Fruit fly (Drosophila melanogaster): ENCODE results near the gene CG5835.

CG5835 gene

dm6 chr3R:19163972-19164819 lies 10.7 kb upstream of the CG5835 start, which contains the start of gene sqz (continued):
- TF ChIP-seq Ets21C (GFP tag; optimal IDR thresholded peaks at IDR 0.05) (no peak), Eip93F (GFP tag; optimal IDR thresholded peaks at IDR 0.05) (peak; percentile 53), OdsH (GFP tag; optimal IDR thresholded peaks at IDR 0.05) (peak; percentile 30), CG7368 (GFP tag; optimal IDR thresholded peaks at IDR 0.05) (peak; percentile 38), CG10669 (GFP tag; optimal IDR thresholded peaks at IDR 0.05) (peak; percentile 72), ss (GFP tag; optimal IDR thresholded peaks at IDR 0.05) (peak; percentile 93), Sox102F (GFP tag; optimal IDR thresholded peaks at IDR 0.05) (peak; percentile 71), Sox15 (GFP tag; optimal IDR thresholded peaks at IDR 0.05) (no peak), Ets96B (tag; optimal IDR thresholded peaks at IDR 0.05) (peak; percentile 81), pdm3 (GFP tag; optimal IDR thresholded peaks at IDR 0.05) (peak; percentile 0), CG8319 (GFP tag; optimal IDR thresholded peaks at IDR 0.05) (no peak), CG8632 (GFP tag; optimal IDR thresholded peaks at IDR 0.05) (peak; percentile 66), CG3919 (GFP tag; optimal IDR thresholded peaks at IDR 0.05) (peak; percentile 63), CG11294 (GFP tag; IDR thresholded peaks at IDR 0.05) (peak; percentile 27; the same call in 1 of the 2 replicates), vri (GFP tag; optimal IDR thresholded peaks at IDR 0.05) (peak; percentile 71)

- TF ChIP-seq CG3032 (tag; optimal IDR thresholded peaks at IDR 0.05) (peak; percentile 83), spab (GFP tag; optimal IDR thresholded peaks at IDR 0.05) (no peak), pdm3 (GFP tag; optimal IDR thresholded peaks at IDR 0.05) (peak; percentile 88), CG11902 (GFP tag; optimal IDR thresholded peaks at IDR 0.05) (peak; percentile 65), eg (GFP tag; IDR thresholded peaks at IDR 0.05) (peak; percentile 90), CG9139 (GFP tag; optimal IDR thresholded peaks at IDR 0.05) (no peak), CG8119 (GFP tag; IDR thresholded peaks at IDR 0.05) (peak; percentile 73), Hr4 (GFP tag; optimal IDR thresholded peaks at IDR 0.05) (peak; percentile 87), CG4318 (GFP tag; optimal IDR thresholded peaks at IDR 0.05) (no peak), Smox (GFP tag; optimal IDR thresholded peaks at IDR 0.05) (peak; percentile 80), CG3919 (GFP tag; optimal IDR thresholded peaks at IDR 0.05) (peak; percentile 87), salr (GFP tag; optimal IDR thresholded peaks at IDR 0.05) (peak; percentile 44 to 74), topi (GFP tag; optimal IDR thresholded peaks at IDR 0.05) (peak; percentile 78), Sox15 (GFP tag; optimal IDR thresholded peaks at IDR 0.05) (peak; percentile 68), Ets96B (tag; optimal IDR thresholded peaks at IDR 0.05) (peak; percentile 78), Sox102F (GFP tag; optimal IDR thresholded peaks at IDR 0.05) (peak; percentile 81), lz (GFP tag; optimal IDR thresholded peaks at IDR 0.05) (peak; percentile 86), fd59A (GFP tag; optimal IDR thresholded peaks at IDR 0.05) (peak; percentile 23), OdsH (GFP tag; optimal IDR thresholded peaks at IDR 0.05) (peak; percentile 87), dac (GFP tag; optimal IDR thresholded peaks at IDR 0.05) (peak; percentile 62), Lpt (GFP tag; optimal IDR thresholded peaks at IDR 0.05) (peak; percentile 65), CG10631 (GFP tag; optimal IDR thresholded peaks at IDR 0.05) (peak; percentile 87), achi (GFP tag; optimal IDR thresholded peaks at IDR 0.05) (peak; percentile 77), Hr39 (GFP tag; optimal IDR thresholded peaks at IDR 0.05) (peak; percentile 89), fd85E (GFP tag; optimal IDR thresholded peaks at IDR 0.05) (peak; percentile 32), CG7368 (GFP tag; optimal IDR thresholded peaks at IDR 0.05) (peak; percentile 74), Met (GFP tag; optimal IDR thresholded peaks at IDR 0.05) (peak; percentile 80), CG6163 (GFP tag; IDR thresholded peaks at IDR 0.05) (peak; percentile 90; the same call in 2 of the 3 replicates), CG11294 (GFP tag; IDR thresholded peaks at IDR 0.05) (peak; percentile 38; the same call in 1 of the 2 replicates), Eip78C (GFP tag) (peak; percentile 92), net (GFP tag; optimal IDR thresholded peaks at IDR 0.05) (peak; percentile 76), fkh (GFP tag; optimal IDR thresholded peaks at IDR 0.05) (peak; percentile 95), CG31627 (GFP tag; optimal IDR thresholded peaks at IDR 0.05) (peak; percentile 88), CG6276 (GFP tag; optimal IDR thresholded peaks at IDR 0.05) (no peak), Sox14 (GFP tag; optimal IDR thresholded peaks at IDR 0.05) (peak; percentile 88), CG6854 (GFP tag; optimal IDR thresholded peaks at IDR 0.05) (no peak), svp (GFP tag) (peak; percentile 88), Eip93F (GFP tag; optimal IDR thresholded peaks at IDR 0.05) (peak; percentile 29), CG1621 (tag; optimal IDR thresholded peaks at IDR 0.05) (peak; percentile 62), CG11762 (GFP tag; optimal IDR thresholded peaks at IDR 0.05; ENCODE audit: insufficient read depth) (peak; percentile 71), vri (GFP tag; optimal IDR thresholded peaks at IDR 0.05) (peak; percentile 73)
These were observed 8.7 kb upstream of the CG5835 start, which contains the start of the genes CG42359 and Nsun5 for dm6 chr3R:19162135-19162616. TSS of gene CG42359 (minus strand) at chr3R:19162300. TSS of gene Nsun5 (minus strand) at chr3R:19162300.

All from whole organism, prepupa.